Worm (Caenorhabditis elegans) whole organism, young adult: Measurements from ENCODE around the gene aqp-10.
A peak's percentile ranks its signal among the peaks of the same experiment; 100 is the strongest.

Experiments used
- B0035.1 ChIP-seq: sonication (generic microtip); optimal IDR thresholded peaks from 2 replicates; lab custom pipeline; 2016; ENCODE audit warnings: missing genetic modification characterization, mild to moderate bottlenecking, missing compliant biosample characterization, missing genotype, missing genetic modification reagents
- D2030.7 ChIP-seq: fragments of 200-800 bp; sonication (Bioruptor generic); IDR thresholded peaks from 2 replicates; pipeline ENCODE4 v1.3.6; 2022; ENCODE audit warnings: missing genetic modification reagents, missing genetic modification characterization, missing compliant biosample characterization
- F52B5.7 ChIP-seq: sonication (generic microtip); optimal IDR thresholded peaks from 2 replicates; lab custom pipeline; 2016; ENCODE audit warnings: mild to moderate bottlenecking, missing genetic modification characterization, missing compliant biosample characterization
- cebp-2 ChIP-seq: fragments of 200-800 bp; sonication (Bioruptor generic); IDR thresholded peaks from 2 replicates; pipeline ENCODE4 v1.3.6; 2022; ENCODE audit warnings: missing genetic modification characterization, missing compliant biosample characterization
- ceh-100 ChIP-seq: fragments of 200-800 bp; sonication (Bioruptor generic); IDR thresholded peaks from 2 replicates; pipeline ENCODE4 v1.3.6; 2022; ENCODE audit warnings: missing genetic modification reagents, missing genetic modification characterization, missing compliant biosample characterization
- lag-1 ChIP-seq: fragments of 200-800 bp; sonication (Bioruptor generic); IDR thresholded peaks from 2 replicates; pipeline ENCODE4 v1.3.6; 2022; ENCODE audit warnings: missing genetic modification reagents, missing genetic modification characterization, missing compliant biosample characterization
- lin-35 ChIP-seq, 3 experiments: fragments of 150-350 bp in 2 of 3; sonication (generic microtip) in 1 of 3; optimal IDR thresholded peaks; 2 replicates each; lab custom pipeline; 2014 to 2018; ENCODE audit warnings: missing biosample characterization in 3 of 3, missing genetic modification characterization in 3 of 3, missing genetic modification reagents in 3 of 3
- lsy-27 ChIP-seq: sonication (generic microtip); optimal IDR thresholded peaks from 2 replicates; lab custom pipeline; 2017; ENCODE audit warnings: missing genetic modification characterization, mild to moderate bottlenecking, missing compliant biosample characterization, antibody characterized with exemption, missing genotype, borderline replicate concordance; ENCODE audit not compliant: insufficient read depth
- nfya-1 ChIP-seq: sonication (generic microtip); optimal IDR thresholded peaks from 2 replicates; lab custom pipeline; 2017; ENCODE audit warnings: antibody characterized with exemption, missing compliant biosample characterization, missing genetic modification characterization, borderline replicate concordance; ENCODE audit not compliant: insufficient read depth
- nhr-80 ChIP-seq: sonication (generic microtip); optimal IDR thresholded peaks from 2 replicates; lab custom pipeline; 2016; ENCODE audit warnings: missing genetic modification characterization, missing compliant biosample characterization
- snpc-1.1 ChIP-seq: sonication (generic microtip); optimal IDR thresholded peaks from 2 replicates; lab custom pipeline; 2017; ENCODE audit warnings: missing genetic modification characterization, mild to moderate bottlenecking, missing compliant biosample characterization, antibody characterized with exemption, moderate library complexity, missing genotype, missing genetic modification reagents; ENCODE audit not compliant: insufficient read depth
- unc-62 ChIP-seq: fragments of 150-350 bp; optimal IDR thresholded peaks from 2 replicates; lab custom pipeline; 2014; ENCODE audit warnings: missing biosample characterization, missing genetic modification reagents, missing genetic modification characterization

- TF ChIP-seq F52B5.7 (tag; lab: Kevin White, UChicago) (no peak), snpc-1.1 (tag; lab: Kevin White, UChicago) (no peak), lin-35 (GFP tag; optimal IDR thresholded peaks at IDR 0.05; lab: Kevin White, UChicago) (no peak), D2030.7 (GFP tag; lab: Robert Waterston, UW) (no peak), B0035.1 (tag; lab: Kevin White, UChicago) (no peak), nfya-1 (no peak), cebp-2 (GFP tag; lab: Robert Waterston, UW) (no peak), lag-1 (GFP tag; lab: Robert Waterston, UW) (no peak), ceh-100 (no peak), lsy-27 (tag; lab: Kevin White, UChicago) (no peak), unc-62 (GFP tag; lab: Kevin White, UChicago) (no peak), nhr-80 (tag; lab: Kevin White, UChicago) (peak; percentile 85)
Measured at ce11 chrII:9800251-9800650, 30.6 kb upstream of the aqp-10 start, which contains the start of gene cyp-13A5.
